Worm (Caenorhabditis elegans): ENCODE measurements around the gene srbc-49.

The srbc-49 gene

DNA sequence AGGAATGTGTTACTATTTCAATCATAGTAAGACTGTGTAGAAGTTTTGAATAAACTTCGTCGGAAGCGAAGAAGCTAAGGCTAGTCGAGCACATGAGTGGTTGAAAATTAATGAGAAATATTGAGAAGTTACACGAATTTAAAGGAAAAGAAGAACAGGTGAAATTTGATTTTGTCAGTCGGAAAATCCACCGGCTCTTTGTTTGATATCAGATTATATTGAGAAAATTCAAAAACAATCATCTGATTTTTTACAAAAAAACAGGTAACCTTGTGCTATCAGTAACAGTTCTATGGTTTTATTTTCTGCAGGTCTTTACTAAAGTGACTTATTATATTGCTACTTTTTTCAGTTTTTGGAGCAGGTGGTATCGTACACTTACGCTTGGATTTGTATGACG, 36.8 kb downstream of the srbc-49 start, which contains the start of gene srh-148:
Gene srh-148, minus strand, starts transcription at position 101 of the 400 bp plus-strand sequence.
- TF ChIP-seq lin-15B (tag; optimal IDR thresholded peaks at IDR 0.05) (no peak), aly-2 (tag; optimal IDR thresholded peaks at IDR 0.05) (no peak), lin-39 (tag; optimal IDR thresholded peaks at IDR 0.05) (no peak), ceh-82 (tag; optimal IDR thresholded peaks at IDR 0.05) (no peak), pha-4 (tag; optimal IDR thresholded peaks at IDR 0.05) (no peak), skn-1 (tag; optimal IDR thresholded peaks at IDR 0.05) (no peak), zag-1 (tag; optimal IDR thresholded peaks at IDR 0.05) (no peak), tbx-2 (tag; optimal IDR thresholded peaks at IDR 0.05) (no peak), nhr-237 (tag; optimal IDR thresholded peaks at IDR 0.05) (no peak), nhr-12 (tag; optimal IDR thresholded peaks at IDR 0.05) (no peak), mdl-1 (tag; optimal IDR thresholded peaks at IDR 0.05) (no peak), sea-2 (GFP tag; optimal IDR thresholded peaks at IDR 0.05) (no peak), jun-1 (tag; optimal IDR thresholded peaks at IDR 0.05) (no peak), snpc-4 (tag; optimal IDR thresholded peaks at IDR 0.05) (no peak), daf-12 (tag; optimal IDR thresholded peaks at IDR 0.05) (no peak)

DNA sequence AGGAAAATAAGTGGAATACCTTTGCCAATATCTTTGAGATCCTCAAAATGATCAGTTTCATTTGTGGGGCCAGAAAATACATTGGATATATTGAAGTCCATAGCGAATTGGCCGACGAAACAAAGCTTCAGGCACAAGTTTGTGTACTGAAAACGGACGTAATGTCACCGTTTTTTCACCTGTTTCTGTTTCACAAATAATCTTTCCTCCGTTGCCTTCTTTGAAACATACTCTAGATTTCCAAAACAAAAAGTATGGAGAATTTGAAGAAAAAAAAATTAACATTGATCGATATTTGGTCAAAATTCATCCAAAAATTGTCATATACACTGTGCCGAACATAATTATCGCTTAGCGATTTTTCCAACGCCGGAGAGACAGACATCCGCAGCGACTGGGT, 41.1 kb downstream of the srbc-49 start, which contains the start of gene srz-12:
Gene srz-12, minus strand, starts transcription at position 101 of the 400 bp plus-strand sequence.
- TF ChIP-seq nhr-11 (tag; optimal IDR thresholded peaks at IDR 0.05) (no peak), ztf-4 (tag; optimal IDR thresholded peaks at IDR 0.05) (no peak), nhr-43 (tag; optimal IDR thresholded peaks at IDR 0.05; ENCODE audit: poor library complexity, severe bottlenecking) (no peak), nfya-1 (tag; optimal IDR thresholded peaks at IDR 0.05; ENCODE audit: insufficient read depth) (no peak), nhr-28 (tag; optimal IDR thresholded peaks at IDR 0.05) (no peak), ZK546.5 (tag; optimal IDR thresholded peaks at IDR 0.05) (no peak), R02D3.7 (tag; optimal IDR thresholded peaks at IDR 0.05) (no peak), nhr-237 (tag; optimal IDR thresholded peaks at IDR 0.05) (no peak), lin-39 (tag; optimal IDR thresholded peaks at IDR 0.05) (no peak), daf-12 (tag; optimal IDR thresholded peaks at IDR 0.05) (no peak), elt-3 (tag; optimal IDR thresholded peaks at IDR 0.05) (no peak), nhr-76 (tag; optimal IDR thresholded peaks at IDR 0.05) (no peak), ceh-28 (tag; optimal IDR thresholded peaks at IDR 0.05) (no peak), ceh-9 (tag; optimal IDR thresholded peaks at IDR 0.05) (no peak), lin-15B (tag; optimal IDR thresholded peaks at IDR 0.05) (no peak), zag-1 (tag; optimal IDR thresholded peaks at IDR 0.05) (no peak), elt-2 (tag; optimal IDR thresholded peaks at IDR 0.05) (no peak)

DNA sequence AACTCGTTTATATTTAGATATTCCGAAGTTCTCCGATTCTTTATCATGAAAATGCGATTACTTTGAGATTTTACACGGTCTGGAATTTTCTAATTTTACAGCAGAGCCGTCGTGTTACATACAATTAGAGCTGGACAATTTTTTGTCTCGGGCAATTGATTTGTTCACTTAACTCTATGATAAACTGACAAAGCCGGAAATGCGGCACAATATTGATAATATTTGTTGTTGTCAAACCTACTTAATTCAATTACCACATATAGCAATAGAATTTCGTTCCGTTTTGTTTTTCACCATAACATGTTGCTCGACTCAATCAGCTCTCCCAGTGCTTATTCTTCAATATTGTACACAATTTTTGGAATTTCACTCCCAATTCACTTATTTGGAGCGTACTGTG, 41.5 kb downstream of the srbc-49 start, which contains the start of gene srh-299:
Gene srh-299, plus strand, starts transcription at position 301 of the 400 bp plus-strand sequence.
- TF ChIP-seq fos-1 (tag; optimal IDR thresholded peaks at IDR 0.05) (no peak), ama-1 (optimal IDR thresholded peaks at IDR 0.05) (no peak), nhr-11 (tag; optimal IDR thresholded peaks at IDR 0.05) (no peak), lin-39 (tag; optimal IDR thresholded peaks at IDR 0.05) (no peak), mml-1 (tag; optimal IDR thresholded peaks at IDR 0.05) (no peak), ceh-82 (tag; optimal IDR thresholded peaks at IDR 0.05) (no peak), nhr-76 (tag; optimal IDR thresholded peaks at IDR 0.05) (no peak), nhr-12 (tag; optimal IDR thresholded peaks at IDR 0.05) (no peak), nfya-1 (tag; optimal IDR thresholded peaks at IDR 0.05; ENCODE audit: insufficient read depth) (no peak), nhr-237 (tag; optimal IDR thresholded peaks at IDR 0.05) (no peak)

DNA sequence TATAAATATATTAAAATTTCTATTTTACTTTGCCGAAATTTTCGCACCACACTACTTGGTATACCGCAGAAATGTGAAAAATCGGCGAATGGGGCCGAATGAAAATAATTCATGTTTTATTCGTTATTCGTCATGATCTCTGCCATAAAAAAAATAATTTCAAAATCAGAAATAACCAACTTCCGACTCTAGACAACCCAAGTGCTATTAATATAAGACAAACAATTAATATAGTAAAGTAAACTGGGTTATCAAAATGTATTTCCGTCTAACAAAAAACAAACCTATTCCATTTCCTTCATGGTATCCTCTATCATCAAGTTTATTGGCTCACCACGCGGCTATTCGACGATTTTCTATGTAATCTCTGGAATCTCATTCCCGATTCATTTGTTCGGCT, 44.3 kb downstream of the srbc-49 start, which contains the start of gene srh-293:
Gene srh-293, plus strand, starts transcription at position 301 of the 400 bp plus-strand sequence.
- TF ChIP-seq sea-2 (GFP tag; optimal IDR thresholded peaks at IDR 0.05) (no peak), unc-62 (GFP tag; optimal IDR thresholded peaks at IDR 0.05) (no peak)

DNA sequence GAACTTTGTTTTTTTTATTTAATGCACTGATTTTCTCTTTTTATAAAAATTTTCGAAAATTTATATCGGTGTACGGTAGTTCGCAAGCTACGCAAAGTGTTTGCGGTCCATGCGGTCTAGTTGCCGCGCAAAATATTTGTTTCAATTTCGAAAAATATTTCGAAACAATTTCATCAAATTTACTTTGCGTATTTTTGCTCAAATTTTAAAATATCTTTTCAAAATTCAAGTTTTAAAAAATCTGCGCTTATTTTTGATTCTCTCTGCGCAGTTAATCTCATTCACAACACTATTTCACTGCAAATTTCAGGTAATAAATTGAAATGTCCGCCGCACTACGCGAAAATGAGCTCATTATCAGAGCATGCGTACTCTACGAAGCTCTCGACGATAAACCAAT, 45.9 kb downstream of the srbc-49 start, which contains the start of gene fbxa-197:
Gene fbxa-197, plus strand, starts transcription at position 301 of the 400 bp plus-strand sequence.
- TF ChIP-seq fkh-2 (tag; optimal IDR thresholded peaks at IDR 0.05) (no peak), ceh-9 (tag; optimal IDR thresholded peaks at IDR 0.05) (no peak), nhr-43 (tag; optimal IDR thresholded peaks at IDR 0.05; ENCODE audit: poor library complexity, severe bottlenecking) (no peak), fos-1 (tag; optimal IDR thresholded peaks at IDR 0.05) (no peak), nhr-25 (tag; optimal IDR thresholded peaks at IDR 0.05) (no peak), unc-39 (tag; optimal IDR thresholded peaks at IDR 0.05) (no peak), ceh-16 (tag; optimal IDR thresholded peaks at IDR 0.05) (no peak), lin-39 (tag; optimal IDR thresholded peaks at IDR 0.05) (no peak), eor-1 (tag; optimal IDR thresholded peaks at IDR 0.05) (no peak), nhr-11 (tag; optimal IDR thresholded peaks at IDR 0.05) (no peak), ZK546.5 (tag; optimal IDR thresholded peaks at IDR 0.05) (no peak), sea-2 (GFP tag; optimal IDR thresholded peaks at IDR 0.05) (no peak), skn-1 (tag; optimal IDR thresholded peaks at IDR 0.05) (no peak), ceh-28 (tag; optimal IDR thresholded peaks at IDR 0.05) (no peak), tbx-2 (tag; optimal IDR thresholded peaks at IDR 0.05) (no peak), mml-1 (tag; optimal IDR thresholded peaks at IDR 0.05) (no peak), lsy-12 (tag; optimal IDR thresholded peaks at IDR 0.05) (no peak), daf-12 (tag; optimal IDR thresholded peaks at IDR 0.05) (no peak), ceh-82 (tag; optimal IDR thresholded peaks at IDR 0.05) (no peak)

Data from whole organism, L3 larva.